Fruit fly (Drosophila melanogaster) whole organism, embryonic: ENCODE data around the gene egh.

Experiments
- Atf3 ChIP-seq: fragments of 200-800 bp; sonication (Bioruptor generic); optimal IDR thresholded peaks from 3 replicates; lab custom pipeline; 2016; ENCODE audit warnings: missing biosample characterization, missing genetic modification characterization
- Awh ChIP-seq: fragments of 200-800 bp; sonication (Bioruptor generic); IDR thresholded peaks from 2 replicates; pipeline ENCODE4, ENCODE4 v1.3.6; 2022; ENCODE audit warnings: missing biosample characterization, missing genetic modification characterization
- B-H2 ChIP-seq: fragments of 200-800 bp; sonication (Bioruptor generic); optimal IDR thresholded peaks from 2 replicates; lab custom pipeline; 2018; ENCODE audit warnings: missing biosample characterization, mild to moderate bottlenecking, missing genetic modification characterization
- CG12391 ChIP-seq: fragments of 200-800 bp; sonication (Bioruptor generic); optimal IDR thresholded peaks from 3 replicates; lab custom pipeline; 2018; ENCODE audit warnings: missing biosample characterization, mild to moderate bottlenecking, missing genetic modification characterization, moderate library complexity
- CG13424 ChIP-seq: fragments of 200-800 bp; sonication (Bioruptor generic); optimal IDR thresholded peaks from 2 replicates; lab custom pipeline; 2019; ENCODE audit warnings: missing biosample characterization, mild to moderate bottlenecking, missing genetic modification characterization, moderate library complexity
- CG13894 ChIP-seq: fragments of 200-800 bp; sonication (Bioruptor generic); optimal IDR thresholded peaks from 3 replicates; lab custom pipeline; 2018; ENCODE audit warnings: missing biosample characterization, mild to moderate bottlenecking, missing genetic modification characterization, moderate library complexity
- CG15601 ChIP-seq: fragments of 200-800 bp; sonication (Bioruptor generic); optimal IDR thresholded peaks from 3 replicates; lab custom pipeline; 2019; ENCODE audit warnings: missing biosample characterization, mild to moderate bottlenecking, missing genetic modification characterization, moderate library complexity
- CG1647 ChIP-seq: fragments of 200-800 bp; sonication (Bioruptor generic); optimal IDR thresholded peaks from 3 replicates; lab custom pipeline; 2016; ENCODE audit warnings: missing biosample characterization, missing genetic modification characterization
- CG16779 ChIP-seq: fragments of 200-800 bp; sonication (Bioruptor generic); IDR thresholded peaks from 2 replicates; pipeline ENCODE4 v1.3.6; 2022; ENCODE audit warnings: missing biosample characterization, missing genetic modification characterization
- CG17568 ChIP-seq: fragments of 200-800 bp; sonication (Bioruptor generic); optimal IDR thresholded peaks from 2 replicates; lab custom pipeline; 2018; ENCODE audit warnings: missing biosample characterization, mild to moderate bottlenecking, missing genetic modification characterization, moderate library complexity
- CG17802 ChIP-seq: fragments of 200-800 bp; sonication (Bioruptor generic); optimal IDR thresholded peaks from 2 replicates; lab custom pipeline; 2018; ENCODE audit warnings: missing biosample characterization, mild to moderate bottlenecking, missing genetic modification characterization, moderate library complexity
- CG17912 ChIP-seq: fragments of 200-800 bp; sonication (Bioruptor generic); optimal IDR thresholded peaks from 2 replicates; lab custom pipeline; 2018; ENCODE audit warnings: missing biosample characterization, mild to moderate bottlenecking, missing genetic modification characterization
- CG18476 ChIP-seq: fragments of 200-800 bp; sonication (Bioruptor generic); optimal IDR thresholded peaks from 2 replicates; lab custom pipeline; 2016; ENCODE audit warnings: missing biosample characterization, mild to moderate bottlenecking, missing genetic modification characterization
- CG3065 ChIP-seq: fragments of 200-800 bp; sonication (Bioruptor generic); optimal IDR thresholded peaks from 2 replicates; lab custom pipeline; 2016; ENCODE audit warnings: missing biosample characterization, missing genetic modification characterization
- CG31441 ChIP-seq: fragments of 200-800 bp; sonication (Bioruptor generic); IDR thresholded peaks from 2 replicates; pipeline ENCODE4 v1.3.6; 2022; ENCODE audit warnings: missing biosample characterization, missing genetic modification characterization
- CG8765 ChIP-seq: fragments of 200-800 bp; sonication (Bioruptor generic); IDR thresholded peaks from 2 replicates; pipeline ENCODE4 v1.3.6; 2022; ENCODE audit warnings: missing biosample characterization, missing genetic modification characterization
- CG9609 ChIP-seq: fragments of 200-800 bp; sonication (Bioruptor generic); optimal IDR thresholded peaks from 3 replicates; lab custom pipeline; 2016; ENCODE audit warnings: missing biosample characterization, missing genetic modification characterization
- CG9932 ChIP-seq: fragments of 200-800 bp; sonication (Bioruptor generic); IDR thresholded peaks from 2 replicates; pipeline ENCODE4 v1.3.6; 2022; ENCODE audit warnings: missing biosample characterization, missing genetic modification characterization
- Dip3 ChIP-seq: fragments of 200-800 bp; sonication (Bioruptor generic); optimal IDR thresholded peaks from 3 replicates; lab custom pipeline; 2016; ENCODE audit warnings: missing biosample characterization, missing genetic modification characterization
- Dp ChIP-seq: fragments of 200-800 bp; sonication (Bioruptor generic); optimal IDR thresholded peaks from 2 replicates; lab custom pipeline; 2018; ENCODE audit warnings: missing biosample characterization, mild to moderate bottlenecking, missing genetic modification characterization, moderate library complexity
- Gsc ChIP-seq: fragments of 200-800 bp; sonication (Bioruptor generic); IDR thresholded peaks from 2 replicates; pipeline ENCODE4 v1.3.6; 2022; ENCODE audit warnings: missing biosample characterization, missing genetic modification characterization
- Kr ChIP-seq: fragments of 200-800 bp; sonication (Bioruptor generic); optimal IDR thresholded peaks from 2 replicates; lab custom pipeline; 2017; ENCODE audit warnings: missing biosample characterization, mild to moderate bottlenecking, missing genetic modification characterization
- Med ChIP-seq: fragments of 200-800 bp; sonication (Bioruptor generic); peaks from one replicate; lab custom pipeline; 2016; ENCODE audit warnings: missing biosample characterization, missing genetic modification characterization, mild to moderate bottlenecking, inconsistent platforms, moderate library complexity
- Myb ChIP-seq: fragments of 200-800 bp; sonication (Bioruptor generic); optimal IDR thresholded peaks from 2 replicates; lab custom pipeline; 2016; ENCODE audit warnings: missing biosample characterization, missing genetic modification characterization
- NC2α ChIP-seq: fragments of 200-800 bp; sonication (Bioruptor generic); optimal IDR thresholded peaks from 2 replicates; lab custom pipeline; 2016; ENCODE audit warnings: missing biosample characterization, missing genetic modification characterization
- NFAT ChIP-seq: fragments of 200-800 bp; sonication (Bioruptor generic); IDR thresholded peaks from 2 replicates; pipeline ENCODE4 v1.3.6; 2022; ENCODE audit warnings: missing biosample characterization, missing genetic modification characterization
- NK7.1 ChIP-seq: fragments of 200-800 bp; sonication (Bioruptor generic); optimal IDR thresholded peaks from 3 replicates; lab custom pipeline; 2016; ENCODE audit warnings: missing biosample characterization, missing genetic modification characterization
- Neu2 ChIP-seq: fragments of 200-800 bp; sonication (Bioruptor generic); optimal IDR thresholded peaks from 3 replicates; lab custom pipeline; 2016; ENCODE audit warnings: missing biosample characterization, missing genetic modification characterization, borderline replicate concordance
- Nf-YC ChIP-seq: fragments of 200-800 bp; optimal IDR thresholded peaks from 3 replicates; lab custom pipeline; 2019; ENCODE audit warnings: missing biosample characterization, mild to moderate bottlenecking, missing genetic modification characterization, moderate library complexity
- Sin3A ChIP-seq: fragments of >200 bp; optimal IDR thresholded peaks from 2 replicates; lab custom pipeline; 2018
- Sry-β ChIP-seq: fragments of 200-800 bp; sonication (Bioruptor generic); optimal IDR thresholded peaks from 2 replicates; lab custom pipeline; 2018; ENCODE audit warnings: missing biosample characterization, mild to moderate bottlenecking, missing genetic modification characterization, moderate library complexity
- al ChIP-seq: fragments of 200-800 bp; sonication (Bioruptor generic); IDR thresholded peaks from 2 replicates; pipeline ENCODE4 v1.3.6; 2022; ENCODE audit warnings: missing biosample characterization, missing genetic modification characterization
- az2 ChIP-seq: fragments of 200-800 bp; sonication (Bioruptor generic); optimal IDR thresholded peaks from 3 replicates; lab custom pipeline; 2016; ENCODE audit warnings: missing biosample characterization, missing genetic modification characterization
- bab2 ChIP-seq: fragments of 200-800 bp; sonication (Bioruptor generic); optimal IDR thresholded peaks from 2 replicates; lab custom pipeline; 2016; ENCODE audit warnings: missing biosample characterization, missing genetic modification characterization
- bsh ChIP-seq, 2 experiments: fragments of 200-800 bp; sonication (Bioruptor generic); optimal IDR thresholded peaks; 2 replicates each; lab custom pipeline; 2017 to 2018; ENCODE audit warnings: mild to moderate bottlenecking in 2 of 2, missing biosample characterization in 2 of 2, missing genetic modification characterization in 2 of 2, moderate library complexity in 1 of 2
- fd3F ChIP-seq: fragments of 200-800 bp; sonication (Bioruptor generic); optimal IDR thresholded peaks from 2 replicates; lab custom pipeline; 2018; ENCODE audit warnings: missing biosample characterization, mild to moderate bottlenecking, missing genetic modification characterization, moderate library complexity
- gce ChIP-seq: fragments of 200-800 bp; sonication (Bioruptor generic); IDR thresholded peaks from 3 replicates; pipeline ENCODE4 v1.3.6; 2022; ENCODE audit warnings: missing biosample characterization, missing genetic modification characterization
- jigr1 ChIP-seq: fragments of 200-800 bp; sonication (Bioruptor generic); IDR thresholded peaks from 3 replicates; pipeline ENCODE4 v1.3.6; 2022; ENCODE audit warnings: missing biosample characterization, missing genetic modification characterization
- lmd ChIP-seq: fragments of 200-800 bp; sonication (Bioruptor generic); IDR thresholded peaks from 2 replicates; pipeline ENCODE4 v1.3.6; 2022; ENCODE audit warnings: missing biosample characterization, missing genetic modification characterization
- lola ChIP-seq, 3 experiments: fragments of >200 bp in 2 of 3; fragments of 200-800 bp in 1 of 3; sonication (Bioruptor generic) in 1 of 3; optimal IDR thresholded peaks; 2 replicates each; lab custom pipeline; 2017 to 2019; ENCODE audit warnings: missing biosample characterization in 3 of 3, missing genetic modification characterization in 3 of 3, mild to moderate bottlenecking in 1 of 3, moderate library complexity in 1 of 3
- nmo ChIP-seq: fragments of 200-800 bp; sonication (Bioruptor generic); optimal IDR thresholded peaks from 2 replicates; lab custom pipeline; 2018; ENCODE audit warnings: missing biosample characterization, mild to moderate bottlenecking, missing genetic modification characterization, moderate library complexity
- nom ChIP-seq: fragments of 200-800 bp; sonication (Bioruptor generic); optimal IDR thresholded peaks from 2 replicates; lab custom pipeline; 2017; ENCODE audit warnings: missing biosample characterization, missing genetic modification characterization, mild to moderate bottlenecking, moderate library complexity, missing genetic modification reagents
- oc ChIP-seq: fragments of 200-800 bp; sonication (Bioruptor generic); optimal IDR thresholded peaks from 2 replicates; lab custom pipeline; 2018; ENCODE audit warnings: missing biosample characterization, mild to moderate bottlenecking, missing genetic modification characterization, moderate library complexity
- pho ChIP-seq: fragments of 200-800 bp; sonication (Bioruptor generic); optimal IDR thresholded peaks from 2 replicates; lab custom pipeline; 2016; ENCODE audit warnings: missing biosample characterization, missing genetic modification characterization
- sima ChIP-seq: fragments of 200-800 bp; sonication (Bioruptor generic); optimal IDR thresholded peaks from 2 replicates; lab custom pipeline; 2016; ENCODE audit warnings: missing biosample characterization, missing genetic modification characterization
- slbo ChIP-seq: fragments of 200-800 bp; sonication (Bioruptor generic); IDR thresholded peaks from 2 replicates; pipeline ENCODE4 v1.3.6; 2022; ENCODE audit warnings: missing biosample characterization, missing genetic modification characterization
- slou ChIP-seq: fragments of 200-800 bp; sonication (Bioruptor generic); optimal IDR thresholded peaks from 3 replicates; lab custom pipeline; 2016; ENCODE audit warnings: missing biosample characterization, missing genetic modification characterization
- slp2 ChIP-seq: fragments of 200-800 bp; sonication (Bioruptor generic); optimal IDR thresholded peaks from 2 replicates; lab custom pipeline; 2016; ENCODE audit warnings: missing biosample characterization, missing genetic modification characterization
- trem ChIP-seq: fragments of 200-800 bp; optimal IDR thresholded peaks from 3 replicates; lab custom pipeline; 2019; ENCODE audit warnings: missing biosample characterization, mild to moderate bottlenecking, missing genetic modification characterization, moderate library complexity
- unpg ChIP-seq: fragments of 200-800 bp; sonication (Bioruptor generic); optimal IDR thresholded peaks from 3 replicates; lab custom pipeline; 2018; ENCODE audit warnings: missing biosample characterization, mild to moderate bottlenecking, missing genetic modification characterization, moderate library complexity
- wdn ChIP-seq: fragments of 200-800 bp; sonication (Bioruptor generic); IDR thresholded peaks from 2 replicates; pipeline ENCODE4 v1.3.6; 2022; ENCODE audit warnings: missing biosample characterization, missing genetic modification characterization

Gene egh

DNA sequence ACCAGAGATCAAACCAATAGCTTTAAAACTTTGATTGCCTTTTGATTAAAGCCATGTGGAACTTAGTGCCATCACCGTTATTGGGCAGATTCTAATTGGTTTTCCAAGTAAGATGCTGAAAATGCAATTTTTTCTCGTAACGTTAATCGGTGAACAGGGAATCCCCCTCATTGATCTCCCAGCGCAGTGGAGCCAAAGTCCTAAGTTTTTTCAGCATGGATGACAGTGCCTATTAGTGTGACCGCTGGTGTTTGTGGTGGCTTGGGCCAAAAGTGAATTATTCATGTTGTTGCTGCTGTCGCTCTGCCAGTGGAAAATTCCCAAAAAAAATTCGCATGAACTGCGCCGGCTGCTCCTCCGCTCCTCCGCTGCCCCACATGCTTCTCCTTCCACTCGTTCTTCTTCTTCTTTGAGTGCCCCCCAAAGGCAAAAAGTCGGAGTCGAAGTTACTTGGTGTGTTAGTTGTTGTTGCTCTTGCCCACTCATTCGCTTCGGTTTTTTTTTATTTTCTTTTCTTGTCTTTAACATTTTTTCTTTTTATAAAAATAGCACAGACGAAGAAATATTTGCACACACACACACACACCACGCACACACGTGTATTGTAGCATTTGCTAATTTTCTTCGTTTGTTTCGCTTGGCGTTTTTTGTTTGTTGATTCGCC lies 59.8 kb downstream of the egh start (continued):
- TF ChIP-seq Kr (no peak), CG13424 (tag; lab: Kevin White, UChicago) (no peak), slp2 (no peak), nmo (GFP tag; lab: Kevin White, UChicago) (no peak), CG16779 (GFP tag; lab: Robert Waterston, UW) (no peak), CG12391 (tag; lab: Kevin White, UChicago) (no peak), NK7.1 (GFP tag; lab: Kevin White, UChicago) (no peak), slou (GFP tag; lab: Kevin White, UChicago) (no peak), B-H2 (no peak), az2 (no peak), unpg (no peak), CG17568 (no peak), NC2α (no peak), Dip3 (GFP tag; lab: Kevin White, UChicago) (peak; percentile 2), bsh (GFP tag; optimal IDR thresholded peaks at IDR 0.05; lab: Kevin White, UChicago) (peak in 1 of 2 experiments; percentile 51), CG31441 (no peak), al (0 out of 2 replicates have a peak, but pooled peaks have one; percentile 42), lola (GFP tag; optimal IDR thresholded peaks at IDR 0.05; lab: Kevin White, UChicago) (no peak), CG17912 (GFP tag; lab: Kevin White, UChicago) (no peak), CG9609 (no peak), Neu2 (GFP tag; lab: Kevin White, UChicago) (no peak), sima (GFP tag; lab: Kevin White, UChicago) (no peak), Sry-β (GFP tag; lab: Kevin White, UChicago) (no peak), nom (GFP tag; lab: Kevin White, UChicago) (peak; percentile 51), jigr1 (no peak), bab2 (GFP tag; lab: Kevin White, UChicago) (no peak), lmd (GFP tag; lab: Robert Waterston, UW) (peak; percentile 20; the same call in 1 of the 2 replicates), CG3065 (GFP tag; lab: Kevin White, UChicago) (no peak), CG1647 (GFP tag; lab: Kevin White, UChicago) (no peak), NFAT (GFP tag; lab: Robert Waterston, UW) (0 out of 2 replicates have a peak, but pooled peaks have one; percentile 45), Myb (GFP tag; lab: Kevin White, UChicago) (no peak), Sin3A (lab: Kevin White, UChicago) (no peak), Atf3 (GFP tag; lab: Kevin White, UChicago) (no peak), Gsc (GFP tag; lab: Robert Waterston, UW) (no peak), Dp (GFP tag; lab: Kevin White, UChicago) (no peak), CG9932 (peak; percentile 25; the same call in 1 of the 2 replicates), CG13894 (tag; lab: Kevin White, UChicago) (no peak), Nf-YC (tag; lab: Kevin White, UChicago) (no peak), CG8765 (GFP tag; lab: Robert Waterston, UW) (no peak), trem (tag; lab: Kevin White, UChicago) (no peak), oc (tag; lab: Kevin White, UChicago) (no peak), Awh (GFP tag; lab: Robert Waterston, UW) (no peak), fd3F (GFP tag; lab: Kevin White, UChicago) (no peak), slbo (GFP tag; lab: Robert Waterston, UW) (peak; percentile 21; the same call in 1 of the 2 replicates), CG18476 (GFP tag; lab: Kevin White, UChicago) (no peak), Med (peak; percentile 62), pho (GFP tag; lab: Kevin White, UChicago) (no peak), wdn (GFP tag; lab: Robert Waterston, UW) (no peak), CG15601 (no peak), gce (GFP tag; lab: Robert Waterston, UW) (no peak), CG17802 (tag; lab: Kevin White, UChicago) (no peak)
